Worm (Caenorhabditis elegans) whole organism, young adult: ENCODE measurements around the gene F11D11.4.
A peak's percentile ranks its signal among the peaks of the same experiment; 100 is the strongest.

Experiments used
- B0336.3 ChIP-seq: fragments of 200-800 bp; sonication (Bioruptor generic); IDR thresholded peaks from 2 replicates; pipeline ENCODE4 v1.3.6; 2022; ENCODE audit warnings: missing genetic modification characterization, missing compliant biosample characterization
- F22D6.2 ChIP-seq: sonication (generic microtip); optimal IDR thresholded peaks from 2 replicates; lab custom pipeline; 2016; ENCODE audit warnings: mild to moderate bottlenecking, missing genetic modification characterization, missing compliant biosample characterization
- F23B12.7 ChIP-seq: sonication (generic microtip); optimal IDR thresholded peaks from 2 replicates; lab custom pipeline; 2017; ENCODE audit warnings: missing genetic modification characterization, mild to moderate bottlenecking, missing compliant biosample characterization, antibody characterized with exemption, moderate library complexity; ENCODE audit not compliant: insufficient read depth
- F55B11.4 ChIP-seq: sonication (generic microtip); optimal IDR thresholded peaks from 2 replicates; lab custom pipeline; 2016; ENCODE audit warnings: missing compliant biosample characterization, missing genetic modification characterization, borderline replicate concordance; ENCODE audit not compliant: insufficient read depth
- T07F8.4 ChIP-seq: sonication (generic microtip); optimal IDR thresholded peaks from 2 replicates; lab custom pipeline; 2016; ENCODE audit warnings: mild to moderate bottlenecking, missing genetic modification characterization, moderate library complexity, missing compliant biosample characterization
- Y56A3A.18 ChIP-seq: fragments of 200-800 bp; sonication (Bioruptor generic); IDR thresholded peaks from 2 replicates; pipeline ENCODE4 v1.3.6; 2022; ENCODE audit warnings: missing genetic modification reagents, missing genetic modification characterization, missing compliant biosample characterization
- ZK185.1 ChIP-seq: sonication (generic microtip); optimal IDR thresholded peaks from 2 replicates; lab custom pipeline; 2016; ENCODE audit warnings: mild to moderate bottlenecking, missing genetic modification characterization, missing compliant biosample characterization; ENCODE audit not compliant: poor library complexity, severe bottlenecking
- attf-3 ChIP-seq: fragments of 200-800 bp; sonication (Bioruptor generic); conservative IDR thresholded peaks from 2 replicates; pipeline ENCODE4 v1.3.6; 2022; ENCODE audit warnings: missing genetic modification reagents, missing genetic modification characterization, missing compliant biosample characterization
- attf-6 ChIP-seq: fragments of 200-800 bp; sonication (Bioruptor generic); IDR thresholded peaks from 2 replicates; pipeline ENCODE4 v1.3.6; 2022; ENCODE audit warnings: missing genetic modification reagents, missing genetic modification characterization, missing compliant biosample characterization
- bed-1 ChIP-seq: fragments of 200-800 bp; sonication (Bioruptor generic); IDR thresholded peaks from 2 replicates; pipeline ENCODE4 v1.3.6; 2022; ENCODE audit warnings: missing genetic modification reagents, missing genetic modification characterization, missing compliant biosample characterization
- cebp-2 ChIP-seq: fragments of 200-800 bp; sonication (Bioruptor generic); IDR thresholded peaks from 2 replicates; pipeline ENCODE4 v1.3.6; 2022; ENCODE audit warnings: missing genetic modification characterization, missing compliant biosample characterization
- ceh-58 ChIP-seq: fragments of 200-800 bp; sonication (Bioruptor generic); IDR thresholded peaks from 2 replicates; pipeline ENCODE4 v1.3.6; 2022; ENCODE audit warnings: missing genetic modification characterization, missing compliant biosample characterization
- ceh-79 ChIP-seq: sonication (generic microtip); optimal IDR thresholded peaks from 2 replicates; lab custom pipeline; 2017; ENCODE audit warnings: mild to moderate bottlenecking, missing genetic modification characterization, missing compliant biosample characterization
- chd-7 ChIP-seq: sonication (generic microtip); optimal IDR thresholded peaks from 2 replicates; lab custom pipeline; 2016; ENCODE audit warnings: mild to moderate bottlenecking, missing genetic modification characterization, moderate library complexity, missing compliant biosample characterization
- dpl-1 ChIP-seq: fragments of 150-350 bp; optimal IDR thresholded peaks from 2 replicates; lab custom pipeline; 2014; ENCODE audit warnings: missing biosample characterization, missing genetic modification reagents, missing genetic modification characterization
- egl-18 ChIP-seq: fragments of 200-800 bp; sonication (Bioruptor generic); IDR thresholded peaks from 2 replicates; pipeline ENCODE4 v1.3.6; 2022; ENCODE audit warnings: missing genetic modification reagents, missing genetic modification characterization, missing compliant biosample characterization
- gei-17 ChIP-seq: fragments of 200-800 bp; sonication (Bioruptor generic); optimal IDR thresholded peaks from 2 replicates; lab custom pipeline; 2018; ENCODE audit warnings: mild to moderate bottlenecking, missing genetic modification characterization, missing compliant biosample characterization
- hmg-1.2 ChIP-seq: fragments of 200-800 bp; sonication (Bioruptor generic); IDR thresholded peaks from 2 replicates; pipeline ENCODE4 v1.3.6; 2022; ENCODE audit warnings: missing genetic modification reagents, missing genetic modification characterization, missing compliant biosample characterization
- hsf-1 ChIP-seq: fragments of 200-800 bp; sonication (Bioruptor generic); IDR thresholded peaks from 2 replicates; pipeline ENCODE4 v1.3.6; 2022; ENCODE audit warnings: missing genetic modification reagents, missing genetic modification characterization, missing compliant biosample characterization
- lag-1 ChIP-seq: fragments of 200-800 bp; sonication (Bioruptor generic); IDR thresholded peaks from 2 replicates; pipeline ENCODE4 v1.3.6; 2022; ENCODE audit warnings: missing genetic modification reagents, missing genetic modification characterization, missing compliant biosample characterization
- let-607 ChIP-seq, 2 experiments: fragments of 200-800 bp in 1 of 2; sonication (Bioruptor generic) in 1 of 2; sonication (generic microtip) in 1 of 2; optimal IDR thresholded peaks; 2 replicates each; lab custom pipeline; 2016 to 2018; ENCODE audit warnings: mild to moderate bottlenecking in 2 of 2, missing compliant biosample characterization in 2 of 2, missing genetic modification characterization in 2 of 2, moderate library complexity in 2 of 2, missing genotype in 1 of 2
- lin-35 ChIP-seq, 3 experiments: fragments of 150-350 bp in 2 of 3; sonication (generic microtip) in 1 of 3; optimal IDR thresholded peaks; 2 replicates each; lab custom pipeline; 2014 to 2018; ENCODE audit warnings: missing biosample characterization in 3 of 3, missing genetic modification characterization in 3 of 3, missing genetic modification reagents in 3 of 3
- lin-54 ChIP-seq: fragments of 200-800 bp; sonication (Bioruptor generic); optimal IDR thresholded peaks from 2 replicates; lab custom pipeline; 2018; ENCODE audit warnings: mild to moderate bottlenecking, missing genetic modification characterization, missing compliant biosample characterization
- mcd-1 ChIP-seq: fragments of 200-800 bp; sonication (Bioruptor generic); IDR thresholded peaks from 2 replicates; pipeline ENCODE4 v1.3.6; 2022; ENCODE audit warnings: missing genetic modification reagents, missing genetic modification characterization, missing compliant biosample characterization
- mxl-1 ChIP-seq: sonication (generic microtip); optimal IDR thresholded peaks from 2 replicates; lab custom pipeline; 2016; ENCODE audit warnings: missing genetic modification characterization, missing compliant biosample characterization
- nfya-2 ChIP-seq: fragments of 200-800 bp; sonication (Bioruptor generic); IDR thresholded peaks from 2 replicates; pipeline ENCODE4 v1.3.6; 2022; ENCODE audit warnings: missing genetic modification reagents, missing genetic modification characterization, missing compliant biosample characterization
- nfyb-1 ChIP-seq: fragments of 200-800 bp; sonication (Bioruptor generic); IDR thresholded peaks from 2 replicates; pipeline ENCODE4 v1.3.6; 2022; ENCODE audit warnings: missing genetic modification reagents, missing genetic modification characterization, missing compliant biosample characterization
- nhr-120 ChIP-seq: fragments of 200-800 bp; sonication (Bioruptor generic); IDR thresholded peaks from 2 replicates; pipeline ENCODE4 v1.3.6; 2022; ENCODE audit warnings: missing genetic modification characterization, missing compliant biosample characterization
- nhr-80 ChIP-seq: sonication (generic microtip); optimal IDR thresholded peaks from 2 replicates; lab custom pipeline; 2016; ENCODE audit warnings: missing genetic modification characterization, missing compliant biosample characterization
- rec-8 ChIP-seq, 2 experiments: sonication (generic microtip); optimal IDR thresholded peaks; 2 replicates each; lab custom pipeline; 2016; ENCODE audit warnings: mild to moderate bottlenecking in 2 of 2, missing genetic modification characterization in 2 of 2, missing genetic modification reagents in 2 of 2, missing genotype in 2 of 2, missing biosample characterization in 1 of 2, missing compliant biosample characterization in 1 of 2, moderate library complexity in 1 of 2
- repo-1 ChIP-seq: sonication (generic microtip); optimal IDR thresholded peaks from 2 replicates; lab custom pipeline; 2017; ENCODE audit warnings: mild to moderate bottlenecking, missing genetic modification characterization, missing compliant biosample characterization
- rpc-1 ChIP-seq, 2 experiments: fragments of 150-350 bp in 1 of 2; sonication (generic microtip) in 1 of 2; optimal IDR thresholded peaks; 2 replicates each; lab custom pipeline; 2014 to 2018; ENCODE audit warnings: missing biosample characterization in 1 of 2, missing genetic modification characterization in 1 of 2, missing genetic modification reagents in 1 of 2, missing genotype in 1 of 2
- sdz-38 ChIP-seq: sonication (generic microtip); optimal IDR thresholded peaks from 2 replicates; lab custom pipeline; 2016; ENCODE audit warnings: missing genotype, missing genetic modification characterization, missing compliant biosample characterization
- snpc-3.4 ChIP-seq: sonication (generic microtip); optimal IDR thresholded peaks from 2 replicates; lab custom pipeline; 2017; ENCODE audit warnings: missing genetic modification characterization, mild to moderate bottlenecking, missing compliant biosample characterization, antibody characterized with exemption, moderate library complexity, missing genotype, missing genetic modification reagents
- snpc-4 ChIP-seq, 5 experiments: fragments of 150-350 bp in 1 of 5; sonication (generic microtip) in 4 of 5; optimal IDR thresholded peaks; 2 replicates each; lab custom pipeline; 2014 to 2018; ENCODE audit warnings: missing genetic modification characterization in 5 of 5, missing biosample characterization in 3 of 5, antibody characterized with exemption in 2 of 5, mild to moderate bottlenecking in 2 of 5, missing compliant biosample characterization in 2 of 5, missing genotype in 2 of 5, moderate library complexity in 2 of 5, missing genetic modification reagents in 1 of 5
- sptf-2 ChIP-seq: fragments of 200-800 bp; sonication (Bioruptor generic); optimal IDR thresholded peaks from 2 replicates; lab custom pipeline; 2018; ENCODE audit warnings: mild to moderate bottlenecking, missing genetic modification characterization, missing compliant biosample characterization
- tlf-1 ChIP-seq: fragments of 200-800 bp; sonication (Bioruptor generic); optimal IDR thresholded peaks from 2 replicates; lab custom pipeline; 2018; ENCODE audit warnings: mild to moderate bottlenecking, missing genetic modification characterization, missing compliant biosample characterization
- unc-62 ChIP-seq: fragments of 150-350 bp; optimal IDR thresholded peaks from 2 replicates; lab custom pipeline; 2014; ENCODE audit warnings: missing biosample characterization, missing genetic modification reagents, missing genetic modification characterization
- xnd-1 ChIP-seq: sonication (generic microtip); optimal IDR thresholded peaks from 2 replicates; lab custom pipeline; 2016; ENCODE audit warnings: missing genotype, missing genetic modification reagents, missing genetic modification characterization, missing compliant biosample characterization
- zfh-2 ChIP-seq: fragments of 200-800 bp; sonication (Bioruptor generic); conservative IDR thresholded peaks from 2 replicates; pipeline ENCODE4 v1.3.6; 2022; ENCODE audit warnings: missing genetic modification reagents, missing genetic modification characterization, missing compliant biosample characterization
- ztf-18 ChIP-seq: sonication (generic microtip); optimal IDR thresholded peaks from 2 replicates; lab custom pipeline; 2016; ENCODE audit warnings: missing genotype, mild to moderate bottlenecking, missing genetic modification characterization, missing compliant biosample characterization
- ztf-22 ChIP-seq: fragments of 200-800 bp; sonication (Bioruptor generic); optimal IDR thresholded peaks from 2 replicates; lab custom pipeline; 2018; ENCODE audit warnings: mild to moderate bottlenecking, missing genetic modification characterization, moderate library complexity, missing compliant biosample characterization
- ztf-25 ChIP-seq: fragments of 200-800 bp; sonication (Bioruptor generic); IDR thresholded peaks from 2 replicates; pipeline ENCODE4 v1.3.6; 2022; ENCODE audit warnings: missing genetic modification reagents, missing genetic modification characterization, missing compliant biosample characterization

The F11D11.4 gene

DNA sequence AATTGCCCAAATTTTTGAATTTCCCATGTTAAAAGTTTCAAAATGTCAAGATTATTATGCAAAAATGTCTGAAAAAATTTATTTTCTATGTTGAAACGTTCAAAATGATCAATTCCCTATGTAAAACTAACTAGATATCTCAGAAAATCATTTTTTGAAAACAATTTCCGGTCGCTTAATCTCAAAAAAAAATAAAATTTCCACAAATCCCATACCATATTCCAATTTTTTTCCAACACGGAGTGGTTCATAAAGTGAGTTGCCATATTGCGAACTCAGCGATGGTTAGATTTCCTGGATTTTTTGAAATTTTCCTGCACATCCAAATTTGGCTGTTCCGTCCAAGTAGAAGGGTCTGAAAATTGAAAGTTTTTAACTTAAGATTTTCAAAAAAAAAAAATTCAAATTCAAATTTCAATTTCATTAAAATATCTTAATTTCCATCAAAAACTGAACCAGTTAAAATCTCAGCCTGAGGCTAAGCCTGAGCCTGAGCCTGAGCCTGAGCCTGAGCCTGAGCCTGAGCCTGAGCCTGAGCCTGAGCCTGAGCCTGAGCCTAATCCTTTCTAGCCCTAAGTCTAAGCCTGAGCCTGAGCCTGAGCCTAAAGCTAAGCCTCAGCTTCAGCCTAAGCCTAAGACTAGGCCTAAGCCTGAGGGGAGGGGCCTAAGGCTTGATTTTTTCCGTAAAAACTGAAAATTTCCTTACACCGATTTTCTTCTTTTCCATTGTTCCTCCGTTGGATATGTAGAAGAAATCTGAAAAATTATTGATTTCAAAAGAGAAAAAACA is 38.5 kb upstream of the F11D11.4 start:
- no peak for TF ChIP-seq F23B12.7 (tag; lab: Kevin White, UChicago)
- TF ChIP-seq, all 124 proteins: peak for 0

DNA sequence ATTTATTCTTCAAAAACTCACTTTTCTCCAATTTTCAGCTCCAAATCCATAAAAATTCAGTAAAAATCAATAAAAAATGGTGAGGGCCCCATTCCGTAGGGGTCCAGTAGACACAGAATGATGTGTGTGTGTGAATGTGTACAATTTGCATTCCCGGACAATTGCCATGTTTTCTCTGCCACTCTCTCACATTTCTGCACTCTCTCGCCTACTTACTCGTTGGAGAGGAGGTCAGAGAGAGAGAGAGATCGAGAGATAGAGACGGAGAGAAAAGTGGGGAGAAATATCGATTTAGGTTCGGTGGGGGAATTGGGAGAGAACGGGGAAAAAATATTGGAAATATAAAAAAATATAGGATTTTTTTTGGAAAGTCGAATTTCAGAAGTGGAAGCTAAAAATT is 37.6 kb upstream of the F11D11.4 start:
- TF ChIP-seq ztf-18 (tag; lab: Kevin White, UChicago), result no peak
- TF ChIP-seq snpc-3.4 (tag; lab: Kevin White, UChicago), result peak; percentile 51
- no peak for TF ChIP-seq nhr-120 (GFP tag; lab: Robert Waterston, UW)
- TF ChIP-seq gei-17, result no peak
- TF ChIP-seq dpl-1 (GFP tag; lab: Kevin White, UChicago), result no peak
- TF ChIP-seq T07F8.4 (tag; lab: Kevin White, UChicago), result no peak
- no peak for TF ChIP-seq B0336.3
- TF ChIP-seq lin-35 (GFP tag; optimal IDR thresholded peaks at IDR 0.05; lab: Kevin White, UChicago), result peak in 1 of 3 experiments; percentile 74
- TF ChIP-seq tlf-1, result no peak
- TF ChIP-seq lin-54, result peak; percentile 49
- no peak for TF ChIP-seq snpc-4 (GFP tag; optimal IDR thresholded peaks at IDR 0.05; lab: Kevin White, UChicago)
- TF ChIP-seq snpc-4 (tag; optimal IDR thresholded peaks at IDR 0.05; lab: Kevin White, UChicago), result peak in 3 of 4 experiments; percentile 46 to 74 (median 55)
- TF ChIP-seq ztf-22 (GFP tag; lab: Kevin White, UChicago), result no peak
- TF ChIP-seq attf-3, result no peak
- peak; percentile 49 for TF ChIP-seq F23B12.7 (tag; lab: Kevin White, UChicago)
- no peak for TF ChIP-seq chd-7 (tag; lab: Kevin White, UChicago)
- peak; percentile 71 for TF ChIP-seq zfh-2 (GFP tag; lab: Robert Waterston, UW)
- no peak for TF ChIP-seq mcd-1 (GFP tag; lab: Robert Waterston, UW)
- TF ChIP-seq sdz-38, result no peak
- TF ChIP-seq cebp-2 (GFP tag; lab: Robert Waterston, UW), result no peak
- TF ChIP-seq rec-8 (tag; optimal IDR thresholded peaks at IDR 0.05; lab: Kevin White, UChicago), result no peak
- no peak for TF ChIP-seq mxl-1 (tag; lab: Kevin White, UChicago)
- no peak for TF ChIP-seq ZK185.1 (tag; lab: Kevin White, UChicago)
- TF ChIP-seq egl-18, result no peak
- TF ChIP-seq unc-62, result no peak
- TF ChIP-seq F22D6.2 (tag; lab: Kevin White, UChicago), result no peak
- TF ChIP-seq lag-1, result no peak
- peak; percentile 99 for TF ChIP-seq hmg-1.2 (GFP tag; lab: Robert Waterston, UW)
- no peak for TF ChIP-seq ztf-25
- TF ChIP-seq let-607 (tag; optimal IDR thresholded peaks at IDR 0.05; lab: Kevin White, UChicago), result no peak
- no peak for TF ChIP-seq attf-6
- TF ChIP-seq repo-1 (tag; lab: Kevin White, UChicago), result no peak

DNA sequence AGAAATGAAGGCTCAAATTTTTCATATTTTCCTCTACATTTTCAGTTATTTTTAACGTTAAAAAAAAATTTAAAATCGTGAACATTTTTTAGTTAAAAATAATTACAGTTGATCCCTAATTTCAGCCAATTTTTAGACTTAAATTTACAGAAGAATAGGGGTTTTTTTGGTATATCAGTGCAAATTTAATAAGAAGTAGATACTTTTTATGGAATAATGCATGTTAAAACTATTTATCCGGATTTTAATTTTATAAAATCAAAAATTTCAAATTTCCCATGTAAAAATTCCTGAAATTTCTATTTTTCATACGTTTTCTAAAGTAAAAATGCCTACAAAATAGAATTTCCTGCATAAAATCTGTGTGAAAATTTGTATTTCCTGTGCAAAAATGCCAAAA is 37.1 kb upstream of the F11D11.4 start:
- TF ChIP-seq rpc-1 (optimal IDR thresholded peaks at IDR 0.05; lab: Kevin White, UChicago), result no peak
- TF ChIP-seq rpc-1 (tag; optimal IDR thresholded peaks at IDR 0.05; lab: Kevin White, UChicago), result no peak
- TF ChIP-seq F55B11.4, result no peak
- no peak for TF ChIP-seq hsf-1 (GFP tag; lab: Robert Waterston, UW)
- TF ChIP-seq nfyb-1 (GFP tag; lab: Robert Waterston, UW), result no peak
- no peak for TF ChIP-seq Y56A3A.18
- TF ChIP-seq ceh-79, result no peak
- TF ChIP-seq ceh-58 (GFP tag; lab: Robert Waterston, UW), result no peak
- TF ChIP-seq repo-1 (tag; lab: Kevin White, UChicago), result no peak
- TF ChIP-seq mcd-1 (GFP tag; lab: Robert Waterston, UW), result no peak
- no peak for TF ChIP-seq bed-1
- no peak for TF ChIP-seq xnd-1 (tag; lab: Kevin White, UChicago)
- no peak for TF ChIP-seq sptf-2 (GFP tag; lab: Kevin White, UChicago)
- TF ChIP-seq nfya-2, result no peak
- no peak for TF ChIP-seq nhr-80
- TF ChIP-seq chd-7 (tag; lab: Kevin White, UChicago), result no peak
